Worm (Caenorhabditis elegans): ENCODE measurements around the gene C17G10.7.

DNA sequence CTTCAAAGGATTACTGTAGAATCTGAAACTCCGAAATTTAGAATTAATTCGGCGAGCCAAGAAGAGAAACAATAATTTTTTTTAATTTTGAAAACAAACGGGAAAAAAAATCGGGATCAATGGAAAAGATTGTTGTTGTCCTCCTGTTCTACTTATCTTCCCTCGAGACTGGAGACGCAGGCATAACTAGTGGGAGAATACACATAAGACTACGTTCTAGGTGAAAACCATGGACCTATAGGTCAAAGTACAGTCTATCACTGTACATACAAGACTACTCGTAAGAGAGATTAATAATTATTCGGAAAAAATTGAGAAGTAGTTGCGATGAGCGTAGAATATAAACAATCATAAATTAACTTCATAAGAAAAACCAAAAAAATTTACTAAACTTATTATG lies 11.6 kb upstream of the C17G10.7 start, which contains the start of gene dhs-6:
- no peak for TF ChIP-seq nhr-237 (tag; optimal IDR thresholded peaks at IDR 0.05)
- TF ChIP-seq unc-62 (GFP tag; optimal IDR thresholded peaks at IDR 0.05): no peak
- no peak for TF ChIP-seq tbx-2 (tag; optimal IDR thresholded peaks at IDR 0.05)
- TF ChIP-seq elt-1 (tag; optimal IDR thresholded peaks at IDR 0.05): no peak
- TF ChIP-seq ZK546.5 (tag; optimal IDR thresholded peaks at IDR 0.05): no peak
- TF ChIP-seq jun-1 (tag; optimal IDR thresholded peaks at IDR 0.05): no peak
- peak; percentile 8 for TF ChIP-seq ceh-28 (tag; optimal IDR thresholded peaks at IDR 0.05)
- no peak for TF ChIP-seq ceh-82 (tag; optimal IDR thresholded peaks at IDR 0.05)
- no peak for TF ChIP-seq nhr-12 (tag; optimal IDR thresholded peaks at IDR 0.05)
- TF ChIP-seq ama-1 (optimal IDR thresholded peaks at IDR 0.05): no peak
- no peak for TF ChIP-seq zag-1 (tag; optimal IDR thresholded peaks at IDR 0.05)
- no peak for TF ChIP-seq nhr-76 (tag; optimal IDR thresholded peaks at IDR 0.05)
- TF ChIP-seq unc-39 (tag; optimal IDR thresholded peaks at IDR 0.05): no peak

All from whole organism, L3 larva.